Worm (Caenorhabditis elegans): ENCODE measurements around the gene Y39B6A.43.

The Y39B6A.43 gene

ce11 chrV:18937578-18937977 is 30.1 kb downstream of the Y39B6A.43 start:
- no peak for TF ChIP-seq snpc-4 (tag; optimal IDR thresholded peaks at IDR 0.05)
- peak; percentile 71 for TF ChIP-seq nhr-85 (tag)

- TF ChIP-seq nhr-76 (tag; optimal IDR thresholded peaks at IDR 0.05) (no peak), swsn-7 (tag; optimal IDR thresholded peaks at IDR 0.05) (no peak), lsy-2 (tag; optimal IDR thresholded peaks at IDR 0.05) (no peak), lir-3 (tag; optimal IDR thresholded peaks at IDR 0.05; ENCODE audit: poor library complexity) (no peak), nhr-20 (tag; optimal IDR thresholded peaks at IDR 0.05) (peak; percentile 67), efl-1 (optimal IDR thresholded peaks at IDR 0.05) (no peak), efl-1 (GFP tag; optimal IDR thresholded peaks at IDR 0.05 in 1 of 2) (peak in 1 of 2 experiments; percentile 11), xbp-1 (tag; optimal IDR thresholded peaks at IDR 0.05) (no peak), nhr-85 (tag) (peak; percentile 12), elt-3 (tag; optimal IDR thresholded peaks at IDR 0.05) (peak in 1 of 6 experiments; percentile 49)
Observed at ce11 chrV:18934539-18934938, 33.1 kb downstream of the Y39B6A.43 start.

DNA sequence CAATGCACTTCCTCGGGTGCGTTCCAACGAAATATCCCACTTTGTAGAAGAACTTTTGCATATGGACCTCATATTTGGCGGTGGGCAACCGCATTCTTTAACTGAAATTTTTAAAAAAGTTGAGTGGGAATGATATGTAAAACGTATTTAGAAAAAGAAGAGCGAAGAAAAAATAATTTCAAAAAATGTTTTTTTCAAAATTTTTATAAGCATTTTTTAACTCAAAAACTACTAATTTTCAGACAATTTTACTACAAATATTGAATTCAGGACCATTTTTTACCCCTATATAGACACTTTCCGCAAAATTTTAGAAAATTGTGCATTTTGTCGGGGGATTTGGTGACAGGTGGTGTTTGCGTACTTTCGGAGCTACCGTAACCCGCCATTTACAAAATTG is 36.4 kb downstream of the Y39B6A.43 start, which contains the start of gene ptr-22:
TSS of gene ptr-22 (minus strand) at position 101 of the 400 bp plus-strand sequence.
- no peak for TF ChIP-seq snpc-4 (tag; optimal IDR thresholded peaks at IDR 0.05)
- TF ChIP-seq mab-9 (GFP tag; IDR thresholded peaks at IDR 0.05): no peak
- TF ChIP-seq C04F5.9 (tag; optimal IDR thresholded peaks at IDR 0.05): no peak
- TF ChIP-seq fkh-10 (GFP tag; optimal IDR thresholded peaks at IDR 0.05): no peak
- no peak for TF ChIP-seq mep-1 (tag; optimal IDR thresholded peaks at IDR 0.05)
- TF ChIP-seq elt-3 (tag; optimal IDR thresholded peaks at IDR 0.05): no peak
- TF ChIP-seq irx-1 (tag; optimal IDR thresholded peaks at IDR 0.05): no peak
- TF ChIP-seq efl-1 (optimal IDR thresholded peaks at IDR 0.05): no peak
- no peak for TF ChIP-seq efl-1 (GFP tag; optimal IDR thresholded peaks at IDR 0.05 in 1 of 2)
- no peak for TF ChIP-seq ceh-88 (GFP tag; IDR thresholded peaks at IDR 0.05)
- no peak for TF ChIP-seq ceh-82 (tag; optimal IDR thresholded peaks at IDR 0.05)
- TF ChIP-seq unc-130 (tag; optimal IDR thresholded peaks at IDR 0.05): no peak
- TF ChIP-seq sox-4 (tag; optimal IDR thresholded peaks at IDR 0.05): no peak
- no peak for TF ChIP-seq egl-13 (tag; optimal IDR thresholded peaks at IDR 0.05)
- TF ChIP-seq alr-1 (tag; optimal IDR thresholded peaks at IDR 0.05; ENCODE audit: borderline replicate concordance): no peak
- TF ChIP-seq lin-13 (GFP tag; optimal IDR thresholded peaks at IDR 0.05): no peak
- no peak for TF ChIP-seq ceh-63 (GFP tag; optimal IDR thresholded peaks at IDR 0.05)
- TF ChIP-seq zag-1 (tag; optimal IDR thresholded peaks at IDR 0.05): no peak
- no peak for TF ChIP-seq snu-23 (GFP tag; optimal IDR thresholded peaks at IDR 0.05)
- TF ChIP-seq fkh-4 (tag; optimal IDR thresholded peaks at IDR 0.05; ENCODE audit: borderline replicate concordance): no peak
- TF ChIP-seq egl-27 (tag; optimal IDR thresholded peaks at IDR 0.05): no peak

DNA sequence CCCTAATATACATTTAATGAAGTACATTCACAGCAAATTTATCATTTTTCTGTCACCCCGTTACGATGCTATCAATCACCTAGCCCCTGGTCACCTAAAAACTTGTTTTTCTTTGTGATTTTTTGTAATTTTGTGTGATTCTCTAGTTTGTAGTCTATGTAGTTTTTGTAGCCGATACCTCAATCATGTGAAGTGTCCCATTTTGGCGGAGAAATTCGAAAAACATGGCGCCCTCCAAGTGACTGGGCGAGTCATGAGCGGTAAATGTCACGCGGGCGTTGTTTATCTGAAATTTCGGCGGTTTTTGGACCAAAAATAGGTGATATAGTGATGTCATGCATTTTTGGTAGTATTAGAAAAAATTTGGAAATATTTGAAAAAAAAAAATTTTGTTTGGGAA is 36.9 kb downstream of the Y39B6A.43 start:
- TF ChIP-seq nhr-84 (tag; optimal IDR thresholded peaks at IDR 0.05) (no peak), C04F5.9 (tag; optimal IDR thresholded peaks at IDR 0.05) (no peak), lin-35 (GFP tag; optimal IDR thresholded peaks at IDR 0.05) (peak in 1 of 2 experiments; percentile 15), nhr-85 (tag) (peak; percentile 63), ceh-90 (tag; optimal IDR thresholded peaks at IDR 0.05) (no peak), nhr-11 (tag; optimal IDR thresholded peaks at IDR 0.05) (no peak), nhr-20 (tag; optimal IDR thresholded peaks at IDR 0.05) (peak; percentile 34), hpl-2 (GFP tag; optimal IDR thresholded peaks at IDR 0.05) (no peak), F16B12.6 (tag; optimal IDR thresholded peaks at IDR 0.05) (no peak)

ce11 chrV:18917396-18917795 is 50.2 kb downstream of the Y39B6A.43 start:
- TF ChIP-seq efl-1 (optimal IDR thresholded peaks at IDR 0.05): no peak
- TF ChIP-seq efl-1 (GFP tag; optimal IDR thresholded peaks at IDR 0.05 in 1 of 2): peak in 1 of 2 experiments; percentile 70
- TF ChIP-seq nhr-28 (tag; optimal IDR thresholded peaks at IDR 0.05): no peak

All from whole organism, L1 larva.